Worm (Caenorhabditis elegans) whole organism, L1 larva: ENCODE data around the gene alr-1.

Experiments
- C04F5.9 ChIP-seq: sonication (generic microtip); optimal IDR thresholded peaks from 2 replicates; lab custom pipeline; 2016; ENCODE audit warnings: missing genetic modification characterization, missing compliant biosample characterization
- C34B4.2 ChIP-seq: sonication (generic microtip); optimal IDR thresholded peaks from 2 replicates; lab custom pipeline; 2017; ENCODE audit warnings: mild to moderate bottlenecking, missing genetic modification characterization, missing compliant biosample characterization
- F16B12.6 ChIP-seq: fragments of 150-350 bp; optimal IDR thresholded peaks from 2 replicates; lab custom pipeline; 2014; ENCODE audit warnings: missing biosample characterization, missing genetic modification characterization
- Y116A8C.19 ChIP-seq: sonication (generic microtip); optimal IDR thresholded peaks from 2 replicates; lab custom pipeline; 2016; ENCODE audit warnings: missing compliant biosample characterization, missing genetic modification characterization, borderline replicate concordance
- aha-1 ChIP-seq: fragments of 150-350 bp; optimal IDR thresholded peaks from 2 replicates; lab custom pipeline; 2014; ENCODE audit warnings: missing biosample characterization, missing genetic modification characterization
- alr-1 ChIP-seq: fragments of 200-800 bp; sonication (Bioruptor generic); optimal IDR thresholded peaks from 2 replicates; lab custom pipeline; 2018; ENCODE audit warnings: borderline replicate concordance, mild to moderate bottlenecking, missing genetic modification characterization, missing compliant biosample characterization
- ama-1 ChIP-seq: fragments of 150-350 bp; optimal IDR thresholded peaks from 2 replicates; lab custom pipeline; 2014
- blmp-1 ChIP-seq: fragments of 150-350 bp; optimal IDR thresholded peaks from 2 replicates; lab custom pipeline; 2014; ENCODE audit warnings: missing biosample characterization, missing genetic modification characterization
- ceh-63 ChIP-seq: fragments of 200-800 bp; sonication (Bioruptor generic); optimal IDR thresholded peaks from 2 replicates; lab custom pipeline; 2018; ENCODE audit warnings: mild to moderate bottlenecking, missing genetic modification characterization, missing compliant biosample characterization
- ceh-82 ChIP-seq, 3 experiments: fragments of 150-350 bp in 1 of 3; sonication (generic microtip) in 2 of 3; optimal IDR thresholded peaks; 2 replicates each; lab custom pipeline; 2014 to 2017; ENCODE audit warnings: missing biosample characterization in 3 of 3, missing genetic modification characterization in 3 of 3
- ces-1 ChIP-seq: fragments of 150-350 bp; optimal IDR thresholded peaks from 2 replicates; lab custom pipeline; 2014; ENCODE audit warnings: missing biosample characterization, missing genetic modification reagents, missing genetic modification characterization
- dpl-1 ChIP-seq, 3 experiments: fragments of 150-350 bp in 2 of 3; sonication (generic microtip) in 1 of 3; optimal IDR thresholded peaks; 2 replicates each; lab custom pipeline; 2014 to 2017; ENCODE audit warnings: missing biosample characterization in 3 of 3, missing genetic modification characterization in 3 of 3, missing genetic modification reagents in 3 of 3
- dsc-1 ChIP-seq: sonication (generic microtip); optimal IDR thresholded peaks from 2 replicates; lab custom pipeline; 2016; ENCODE audit warnings: mild to moderate bottlenecking, missing genetic modification characterization, missing compliant biosample characterization
- efl-1 ChIP-seq, 4 experiments: fragments of 150-350 bp; optimal IDR thresholded peaks in 3 of 4; peaks in 1 of 4; 1 replicate in 1 of 4; 2 replicates in 3 of 4; lab custom pipeline; 2014; ENCODE audit warnings: missing biosample characterization in 2 of 4, missing genetic modification characterization in 2 of 4, missing genetic modification reagents in 2 of 4
- egl-13 ChIP-seq: sonication (generic microtip); optimal IDR thresholded peaks from 2 replicates; lab custom pipeline; 2016; ENCODE audit warnings: missing genotype, missing genetic modification reagents, missing genetic modification characterization, missing compliant biosample characterization
- elt-2 ChIP-seq: sonication (generic microtip); optimal IDR thresholded peaks from 2 replicates; lab custom pipeline; 2016; ENCODE audit warnings: missing genetic modification characterization, mild to moderate bottlenecking, inconsistent platforms, missing compliant biosample characterization, missing genetic modification reagents
- elt-3 ChIP-seq, 6 experiments: fragments of 150-350 bp in 1 of 6; sonication (generic microtip); optimal IDR thresholded peaks; 2 replicates each; lab custom pipeline; 2017 to 2018; ENCODE audit warnings: missing biosample characterization in 6 of 6, missing genetic modification characterization in 6 of 6, inconsistent platforms in 1 of 6
- fkh-10 ChIP-seq: sonication (generic microtip); optimal IDR thresholded peaks from 2 replicates; lab custom pipeline; 2017; ENCODE audit warnings: missing biosample characterization, missing genetic modification reagents, missing genetic modification characterization
- fos-1 ChIP-seq: fragments of 150-350 bp; optimal IDR thresholded peaks from 2 replicates; lab custom pipeline; 2014; ENCODE audit warnings: missing biosample characterization, missing genetic modification characterization
- grh-1 ChIP-seq: fragments of 200-800 bp; sonication (Bioruptor generic); IDR thresholded peaks from 2 replicates; pipeline ENCODE4 v1.3.6; 2022; ENCODE audit warnings: missing genetic modification reagents, missing genetic modification characterization, missing compliant biosample characterization
- hlh-17 ChIP-seq: fragments of 200-800 bp; sonication (Bioruptor generic); optimal IDR thresholded peaks from 2 replicates; lab custom pipeline; 2018; ENCODE audit warnings: missing genetic modification characterization, mild to moderate bottlenecking, missing compliant biosample characterization, moderate library complexity, borderline replicate concordance
- lin-13 ChIP-seq: fragments of 150-350 bp; optimal IDR thresholded peaks from 2 replicates; lab custom pipeline; 2014; ENCODE audit warnings: missing biosample characterization, missing genetic modification reagents, missing genetic modification characterization
- lin-14 ChIP-seq: fragments of 200-800 bp; sonication (Bioruptor generic); optimal IDR thresholded peaks from 2 replicates; lab custom pipeline; 2018; ENCODE audit warnings: mild to moderate bottlenecking, missing genetic modification characterization, moderate library complexity, missing compliant biosample characterization
- lin-35 ChIP-seq, 2 experiments: fragments of 150-350 bp; optimal IDR thresholded peaks; 2 replicates each; lab custom pipeline; 2014; ENCODE audit warnings: missing biosample characterization in 2 of 2, missing genetic modification characterization in 2 of 2, missing genetic modification reagents in 2 of 2
- lin-39 ChIP-seq: fragments of 150-350 bp; optimal IDR thresholded peaks from 2 replicates; lab custom pipeline; 2014; ENCODE audit warnings: missing biosample characterization, missing genetic modification reagents, missing genetic modification characterization
- mdl-1 ChIP-seq, 2 experiments: fragments of 150-350 bp; optimal IDR thresholded peaks; 2 replicates each; lab custom pipeline; 2014 to 2017; ENCODE audit warnings: missing biosample characterization in 2 of 2, missing genetic modification characterization in 2 of 2, inconsistent platforms in 1 of 2
- mef-2 ChIP-seq: fragments of 150-350 bp; optimal IDR thresholded peaks from 2 replicates; lab custom pipeline; 2014; ENCODE audit warnings: missing biosample characterization, missing genetic modification characterization
- nhr-12 ChIP-seq: sonication (generic microtip); optimal IDR thresholded peaks from 2 replicates; lab custom pipeline; 2017; ENCODE audit warnings: missing biosample characterization, missing genetic modification characterization
- nhr-19 ChIP-seq: fragments of 200-800 bp; sonication (Bioruptor generic); conservative IDR thresholded peaks from 2 replicates; pipeline ENCODE4 v1.3.6; 2022; ENCODE audit warnings: missing genetic modification characterization, missing compliant biosample characterization
- nhr-20 ChIP-seq: sonication (generic microtip); optimal IDR thresholded peaks from 2 replicates; lab custom pipeline; 2016; ENCODE audit warnings: mild to moderate bottlenecking, missing genetic modification characterization, missing compliant biosample characterization
- nhr-28 ChIP-seq: fragments of 150-350 bp; optimal IDR thresholded peaks from 2 replicates; lab custom pipeline; 2014; ENCODE audit warnings: missing biosample characterization, missing genetic modification characterization
- nhr-47 ChIP-seq: sonication (generic microtip); optimal IDR thresholded peaks from 2 replicates; lab custom pipeline; 2016; ENCODE audit warnings: mild to moderate bottlenecking, missing genetic modification characterization, moderate library complexity, missing compliant biosample characterization
- nhr-71 ChIP-seq: sonication (generic microtip); optimal IDR thresholded peaks from 2 replicates; lab custom pipeline; 2016; ENCODE audit warnings: mild to moderate bottlenecking, missing genetic modification characterization, moderate library complexity, missing compliant biosample characterization
- nhr-76 ChIP-seq: sonication (generic microtip); optimal IDR thresholded peaks from 2 replicates; lab custom pipeline; 2017; ENCODE audit warnings: missing biosample characterization, missing genetic modification characterization
- nhr-84 ChIP-seq: sonication (generic microtip); optimal IDR thresholded peaks from 2 replicates; lab custom pipeline; 2017; ENCODE audit warnings: missing biosample characterization, missing genetic modification characterization
- nhr-85 ChIP-seq: sonication (generic microtip); peaks from one replicate; lab custom pipeline; 2016; ENCODE audit warnings: missing genetic modification characterization, inconsistent platforms, missing compliant biosample characterization
- pax-3 ChIP-seq: fragments of 200-800 bp; sonication (Bioruptor generic); optimal IDR thresholded peaks from 2 replicates; lab custom pipeline; 2018; ENCODE audit warnings: mild to moderate bottlenecking, missing genetic modification characterization, moderate library complexity, missing compliant biosample characterization
- rnt-1 ChIP-seq: sonication (generic microtip); optimal IDR thresholded peaks from 2 replicates; lab custom pipeline; 2016; ENCODE audit warnings: mild to moderate bottlenecking, missing genetic modification characterization, moderate library complexity, missing compliant biosample characterization
- snpc-4 ChIP-seq: fragments of 150-350 bp; optimal IDR thresholded peaks from 2 replicates; lab custom pipeline; 2014; ENCODE audit warnings: missing biosample characterization, missing genetic modification characterization
- sox-4 ChIP-seq: sonication (generic microtip); optimal IDR thresholded peaks from 2 replicates; lab custom pipeline; 2016; ENCODE audit warnings: missing genetic modification characterization, missing compliant biosample characterization
- sptf-1 ChIP-seq: fragments of 150-350 bp; optimal IDR thresholded peaks from 2 replicates; lab custom pipeline; 2014; ENCODE audit warnings: missing biosample characterization, missing genetic modification characterization
- swsn-7 ChIP-seq: sonication (generic microtip); optimal IDR thresholded peaks from 2 replicates; lab custom pipeline; 2016; ENCODE audit warnings: missing genetic modification characterization, missing compliant biosample characterization
- tlp-1 ChIP-seq: fragments of 150-350 bp; optimal IDR thresholded peaks from 2 replicates; lab custom pipeline; 2014; ENCODE audit warnings: missing biosample characterization, missing genetic modification characterization
- unc-30 ChIP-seq: sonication (generic microtip); optimal IDR thresholded peaks from 2 replicates; lab custom pipeline; 2017; ENCODE audit warnings: missing biosample characterization, missing genetic modification characterization
- unc-62 ChIP-seq: fragments of 150-350 bp; optimal IDR thresholded peaks from 2 replicates; lab custom pipeline; 2014; ENCODE audit warnings: missing biosample characterization, missing genetic modification reagents, missing genetic modification characterization
- unc-98 ChIP-seq: fragments of 200-800 bp; sonication (Bioruptor generic); IDR thresholded peaks from 2 replicates; pipeline ENCODE4 v1.3.6; 2022; ENCODE audit warnings: missing genetic modification characterization, missing compliant biosample characterization
- ztf-4 ChIP-seq: fragments of 150-350 bp; optimal IDR thresholded peaks from 2 replicates; lab custom pipeline; 2014; ENCODE audit warnings: missing biosample characterization, missing genetic modification characterization

Gene alr-1

ce11 chrX:11126259-11126658 is 839 bp upstream of the alr-1 start:
- TF ChIP-seq elt-3 (tag; optimal IDR thresholded peaks at IDR 0.05; lab: Kevin White, UChicago) (peak in 2 of 6 experiments; percentile 15 to 84), pax-3 (tag; lab: Kevin White, UChicago) (no peak), lin-14 (GFP tag; lab: Kevin White, UChicago) (peak; percentile 27), grh-1 (GFP tag; lab: Robert Waterston, UW) (no peak), Y116A8C.19 (tag; lab: Kevin White, UChicago) (no peak), nhr-12 (tag; lab: Kevin White, UChicago) (no peak), ztf-4 (tag; lab: Kevin White, UChicago) (no peak), hlh-17 (GFP tag; lab: Kevin White, UChicago) (no peak), unc-98 (GFP tag; lab: Robert Waterston, UW) (no peak), fkh-10 (GFP tag; lab: Kevin White, UChicago) (no peak), blmp-1 (peak; percentile 72), nhr-85 (peak; percentile 66), ceh-63 (no peak), F16B12.6 (tag; lab: Kevin White, UChicago) (no peak)

ce11 chrX:11123998-11124397 is 1.4 kb downstream of the alr-1 start:
- TF ChIP-seq snpc-4 (tag; lab: Kevin White, UChicago) = no peak
- no peak for TF ChIP-seq lin-35 (GFP tag; optimal IDR thresholded peaks at IDR 0.05; lab: Kevin White, UChicago)
- no peak for TF ChIP-seq pax-3 (tag; lab: Kevin White, UChicago)
- TF ChIP-seq nhr-71 (tag; lab: Kevin White, UChicago) = no peak
- no peak for TF ChIP-seq mef-2
- no peak for TF ChIP-seq nhr-84 (tag; lab: Kevin White, UChicago)
- no peak for TF ChIP-seq unc-30 (tag; lab: Kevin White, UChicago)
- TF ChIP-seq ces-1 (GFP tag; lab: Kevin White, UChicago) = no peak
- TF ChIP-seq ztf-4 (tag; lab: Kevin White, UChicago) = no peak
- TF ChIP-seq C34B4.2 (tag; lab: Kevin White, UChicago) = no peak
- TF ChIP-seq efl-1 (optimal IDR thresholded peaks at IDR 0.05; lab: Kevin White, UChicago) = no peak
- peak in 1 of 2 experiments; percentile 28 for TF ChIP-seq efl-1 (GFP tag; optimal IDR thresholded peaks at IDR 0.05 in 1 of 2; lab: Kevin White, UChicago)
- TF ChIP-seq swsn-7 (tag; lab: Kevin White, UChicago) = no peak
- TF ChIP-seq dsc-1 (tag; lab: Kevin White, UChicago) = no peak
- no peak for TF ChIP-seq F16B12.6 (tag; lab: Kevin White, UChicago)
- no peak for TF ChIP-seq ama-1 (lab: Kevin White, UChicago)
- TF ChIP-seq nhr-19 = no peak
- no peak for TF ChIP-seq egl-13 (tag; lab: Kevin White, UChicago)
- TF ChIP-seq fkh-10 (GFP tag; lab: Kevin White, UChicago) = peak; percentile 15
- TF ChIP-seq grh-1 (GFP tag; lab: Robert Waterston, UW) = no peak
- TF ChIP-seq alr-1 (tag; lab: Kevin White, UChicago) = peak; percentile 98
- TF ChIP-seq sptf-1 (tag; lab: Kevin White, UChicago) = no peak
- no peak for TF ChIP-seq ceh-63
- no peak for TF ChIP-seq lin-39 (tag; lab: Kevin White, UChicago)

ce11 chrX:11122412-11122811 is 3.0 kb downstream of the alr-1 start:
- TF ChIP-seq alr-1 (tag; lab: Kevin White, UChicago) = peak; percentile 72
- TF ChIP-seq tlp-1 (tag; lab: Kevin White, UChicago) = no peak

ce11 chrX:11120808-11121207 is 4.6 kb downstream of the alr-1 start, which contains the start of gene R08B4.3:
Gene R08B4.3, minus strand, starts transcription at chrX:11121005.
- TF ChIP-seq sox-4 (tag; lab: Kevin White, UChicago) = no peak
- TF ChIP-seq nhr-28 = no peak
- TF ChIP-seq nhr-12 (tag; lab: Kevin White, UChicago) = no peak
- TF ChIP-seq nhr-84 (tag; lab: Kevin White, UChicago) = no peak
- TF ChIP-seq swsn-7 (tag; lab: Kevin White, UChicago) = no peak
- no peak for TF ChIP-seq nhr-47
- TF ChIP-seq nhr-20 (tag; lab: Kevin White, UChicago) = no peak
- TF ChIP-seq C04F5.9 = no peak
- TF ChIP-seq mdl-1 (tag; optimal IDR thresholded peaks at IDR 0.05; lab: Kevin White, UChicago) = no peak
- TF ChIP-seq aha-1 (tag; lab: Kevin White, UChicago) = no peak
- no peak for TF ChIP-seq lin-13 (GFP tag; lab: Kevin White, UChicago)
- TF ChIP-seq dpl-1 (GFP tag; optimal IDR thresholded peaks at IDR 0.05; lab: Kevin White, UChicago) = no peak
- TF ChIP-seq ceh-82 (tag; optimal IDR thresholded peaks at IDR 0.05; lab: Kevin White, UChicago) = no peak
- no peak for TF ChIP-seq rnt-1 (tag; lab: Kevin White, UChicago)
- no peak for TF ChIP-seq elt-2
- no peak for TF ChIP-seq C34B4.2 (tag; lab: Kevin White, UChicago)
- no peak for TF ChIP-seq unc-62 (GFP tag; lab: Kevin White, UChicago)
- TF ChIP-seq fos-1 (tag; lab: Kevin White, UChicago) = no peak
- no peak for TF ChIP-seq nhr-76
- TF ChIP-seq, all 84 proteins: peak for 0
